Worm (Caenorhabditis elegans) whole organism, midembryonic: Measurements from ENCODE around the gene str-230.

Experiments used
- cog-1 ChIP-seq: sonication (generic microtip); optimal IDR thresholded peaks from 2 replicates; lab custom pipeline; 2016; ENCODE audit warnings: missing genetic modification characterization, missing compliant biosample characterization
- klf-2 ChIP-seq: fragments of 200-800 bp; sonication (Bioruptor generic); conservative IDR thresholded peaks from 2 replicates; pipeline ENCODE4 v1.3.6; 2022; ENCODE audit warnings: missing genetic modification reagents, missing genetic modification characterization, missing compliant biosample characterization
- med-1 ChIP-seq: sonication (generic microtip); optimal IDR thresholded peaks from 2 replicates; lab custom pipeline; 2017; ENCODE audit warnings: missing genetic modification characterization, mild to moderate bottlenecking, missing compliant biosample characterization, antibody characterized with exemption, missing genetic modification reagents; ENCODE audit not compliant: insufficient read depth
- tab-1 ChIP-seq: fragments of 200-800 bp; sonication (Bioruptor generic); IDR thresholded peaks from 2 replicates; pipeline ENCODE4 v1.3.6; 2022; ENCODE audit warnings: missing genetic modification characterization, missing compliant biosample characterization
- ztf-23 ChIP-seq: fragments of 200-800 bp; sonication (Bioruptor generic); IDR thresholded peaks from 2 replicates; pipeline ENCODE4 v1.3.6; 2022; ENCODE audit warnings: missing genetic modification reagents, missing genetic modification characterization, missing compliant biosample characterization

DNA sequence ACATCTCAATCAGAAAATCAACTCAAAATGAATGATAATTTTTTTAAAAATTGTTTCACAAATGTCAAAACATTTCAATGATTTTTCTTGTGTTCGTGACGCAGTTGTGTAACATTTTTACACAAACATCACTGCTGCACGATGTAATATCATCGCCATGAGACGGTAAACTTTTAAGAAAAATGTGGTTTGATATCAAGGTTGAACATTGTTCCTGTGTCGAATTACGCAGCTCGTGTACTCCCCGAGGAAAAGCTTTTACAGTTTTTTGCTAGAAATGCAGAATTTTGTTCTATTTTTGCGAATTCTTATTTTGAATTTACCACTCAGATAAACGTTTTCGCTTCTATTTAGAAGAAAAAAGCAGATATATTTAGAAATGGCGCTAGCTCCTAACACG lies 13.0 kb downstream of the str-230 start:
- no peak for TF ChIP-seq med-1 (GFP tag; lab: Kevin White, UChicago)
- TF ChIP-seq ztf-23 (GFP tag; lab: Robert Waterston, UW): no peak
- no peak for TF ChIP-seq tab-1 (GFP tag; lab: Robert Waterston, UW)
- no peak for TF ChIP-seq cog-1 (tag; lab: Kevin White, UChicago)
- no peak for TF ChIP-seq klf-2 (GFP tag; lab: Robert Waterston, UW)
